Fruit fly (Drosophila melanogaster): Measurements from ENCODE around the gene CG14535.

DNA sequence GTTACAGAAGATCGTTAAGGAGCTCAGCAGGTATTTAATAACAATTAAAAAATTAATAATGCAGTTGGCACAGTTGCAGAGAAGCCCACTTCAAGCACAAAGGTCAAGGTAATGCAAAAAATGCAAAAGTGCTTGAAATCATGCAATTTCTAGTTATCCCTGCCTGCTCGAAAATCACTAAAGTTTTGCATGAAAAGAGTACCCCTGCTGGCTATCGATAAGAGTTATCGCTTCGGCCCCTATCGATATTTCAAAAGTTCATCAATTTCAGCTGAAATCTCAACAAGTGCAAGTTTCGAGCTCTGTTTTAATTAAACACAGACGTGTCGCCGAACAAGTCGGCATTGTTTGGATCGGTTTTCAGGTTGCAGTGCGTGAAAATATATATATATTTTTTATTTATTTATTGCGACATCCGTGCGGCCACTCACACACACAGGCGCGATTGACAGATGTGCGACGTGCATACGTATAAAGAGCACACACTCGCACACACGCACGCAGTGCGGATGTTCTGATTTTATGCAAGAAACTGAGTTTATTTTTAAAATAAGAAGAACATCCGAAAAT is 33.9 kb downstream of the CG14535 start:
- TF ChIP-seq pan (optimal IDR thresholded peaks at IDR 0.05): no peak
- TF ChIP-seq psq (optimal IDR thresholded peaks at IDR 0.05): no peak
- TF ChIP-seq usp (GFP tag; optimal IDR thresholded peaks at IDR 0.05): no peak
- TF ChIP-seq EcR (GFP tag; optimal IDR thresholded peaks at IDR 0.05): no peak
